Worm (Caenorhabditis elegans) whole organism, early embryonic: ENCODE data around the gene K03H1.13.

Experiments
- ama-1 ChIP-seq: fragments of 150-350 bp; optimal IDR thresholded peaks from 2 replicates; lab custom pipeline; 2014
- ceh-36 ChIP-seq: sonication (generic microtip); optimal IDR thresholded peaks from 2 replicates; lab custom pipeline; 2016; ENCODE audit warnings: missing genetic modification characterization, inconsistent platforms, missing compliant biosample characterization
- flt-1 ChIP-seq: fragments of 200-800 bp; sonication (Bioruptor generic); IDR thresholded peaks from 2 replicates; pipeline ENCODE4 v1.3.6; 2022; ENCODE audit warnings: missing genetic modification characterization, missing compliant biosample characterization

ce11 chrIII:9928777-9929176, 21.4 kb downstream of the K03H1.13 start, which contains the start of gene ttr-1:
- TF ChIP-seq ama-1: no peak
- no peak for TF ChIP-seq ceh-36 (tag; lab: Kevin White, UChicago)
- TF ChIP-seq flt-1 (GFP tag; lab: Robert Waterston, UW): no peak
